Worm (Caenorhabditis elegans) whole organism, L4/young adult: Measurements from ENCODE around the gene fbxa-116.

Experiments
- W03F9.2 ChIP-seq: fragments of 150-350 bp; optimal IDR thresholded peaks from 2 replicates; lab custom pipeline; 2014; ENCODE audit warnings: missing biosample characterization, missing genetic modification characterization
- dao-5 ChIP-seq: sonication (generic microtip); optimal IDR thresholded peaks from 2 replicates; lab custom pipeline; 2016; ENCODE audit warnings: missing genotype, missing genetic modification characterization, moderate library complexity, missing compliant biosample characterization
- him-1 ChIP-seq: sonication (generic microtip); optimal IDR thresholded peaks from 2 replicates; lab custom pipeline; 2016; ENCODE audit warnings: missing genotype, missing genetic modification reagents, missing genetic modification characterization, missing compliant biosample characterization

ce11 chrV:20206086-20206485 is 17.4 kb upstream of the fbxa-116 start, which contains the start of the genes fbxb-59 and srbc-34:
- TF ChIP-seq him-1 (tag; lab: Kevin White, UChicago) (no peak), W03F9.2 (no peak), dao-5 (no peak)
